Worm (Caenorhabditis elegans): ENCODE measurements around the gene math-8.

DNA sequence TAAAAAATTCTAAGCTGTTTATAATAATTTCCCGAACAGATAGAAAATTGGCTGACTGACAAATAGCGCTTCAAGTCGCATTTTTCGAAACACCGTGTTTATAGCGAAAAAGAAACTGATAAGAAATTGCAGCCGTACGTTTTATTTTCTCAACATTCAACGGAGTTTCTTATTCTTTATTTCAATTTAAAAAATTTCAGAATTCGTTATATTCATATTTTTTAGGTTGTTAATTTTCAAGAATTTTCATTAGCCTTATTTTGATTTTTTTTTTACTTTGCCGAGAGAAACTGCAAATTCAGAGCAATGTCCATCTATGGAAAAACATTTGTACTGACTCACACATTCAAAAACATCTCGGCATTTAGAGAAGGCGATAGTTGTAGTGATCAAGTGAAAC, 9.0 kb upstream of the math-8 start, which contains the start of gene C46F9.6:
- TF ChIP-seq D1046.2 (GFP tag; IDR thresholded peaks at IDR 0.05) (no peak), F49E8.2 (tag; optimal IDR thresholded peaks at IDR 0.05; ENCODE audit: borderline replicate concordance) (no peak), nhr-237 (tag; optimal IDR thresholded peaks at IDR 0.05) (no peak), ceh-28 (tag; optimal IDR thresholded peaks at IDR 0.05) (no peak), lin-13 (GFP tag; optimal IDR thresholded peaks at IDR 0.05) (no peak), nhr-48 (tag; optimal IDR thresholded peaks at IDR 0.05) (no peak)
